Fruit fly (Drosophila melanogaster) whole organism, wandering third instar larva: ENCODE results near the gene CG12672.

ENCODE experiments used
- N ChIP-seq: fragments of >200 bp; optimal IDR thresholded peaks from 2 replicates; lab custom pipeline; 2018; ENCODE audit warnings: missing biosample characterization, missing external identifiers, missing genetic modification characterization
- brk ChIP-seq: fragments of 200-800 bp; sonication (Bioruptor generic); optimal IDR thresholded peaks from 2 replicates; lab custom pipeline; 2016; ENCODE audit warnings: missing biosample characterization, mild to moderate bottlenecking, missing genetic modification characterization

DNA sequence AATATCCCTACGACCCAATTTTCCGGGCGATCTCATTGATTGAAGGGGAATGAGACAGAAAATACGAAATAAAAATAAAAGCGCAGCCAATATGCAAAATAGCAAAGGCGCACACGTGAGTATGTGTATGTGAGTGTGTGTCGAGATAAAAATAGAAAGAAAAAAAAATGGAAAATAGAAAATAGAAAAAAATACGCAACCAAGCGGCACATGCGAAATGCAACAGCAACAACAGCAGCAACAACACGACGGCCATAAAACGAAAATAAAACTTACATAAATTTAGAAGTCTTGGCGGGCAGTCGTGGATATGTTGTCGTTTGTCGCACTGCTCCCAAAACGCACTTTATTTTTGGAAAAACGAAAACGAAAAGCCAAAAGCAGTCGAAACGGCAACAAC, 49.8 kb upstream of the CG12672 start:
- no peak for TF ChIP-seq brk
- TF ChIP-seq N (GFP tag; lab: Kevin White, UChicago) = no peak
